Fruit fly (Drosophila melanogaster): ENCODE measurements around the gene His4r.

Gene His4r

dm6 chr3R:14608892-14609692, 16.5 kb upstream of the His4r start, which contains the start of gene CG14853 (continued):
- TF ChIP-seq zf30C (GFP tag; optimal IDR thresholded peaks at IDR 0.05) = no peak
- TF ChIP-seq CG4282 (GFP tag; optimal IDR thresholded peaks at IDR 0.05) = no peak
- TF ChIP-seq CG6654 (GFP tag; optimal IDR thresholded peaks at IDR 0.05) = peak; percentile 1
- peak; percentile 84 for TF ChIP-seq MTF-1 (GFP tag; optimal IDR thresholded peaks at IDR 0.05; ENCODE audit: borderline replicate concordance)
- peak; percentile 74 for TF ChIP-seq CG34376 (GFP tag; optimal IDR thresholded peaks at IDR 0.05)
- peak; percentile 24 for TF ChIP-seq Sry-β (GFP tag; optimal IDR thresholded peaks at IDR 0.05)
- peak; percentile 81; the same call in 1 of the 2 replicates for TF ChIP-seq seq (GFP tag; IDR thresholded peaks at IDR 0.05)
- no peak for TF ChIP-seq ab (GFP tag; optimal IDR thresholded peaks at IDR 0.05)
- TF ChIP-seq CG4820 (GFP tag; optimal IDR thresholded peaks at IDR 0.05) = no peak
- peak; percentile 70 for TF ChIP-seq ttk (GFP tag; IDR thresholded peaks at IDR 0.05)
- peak; percentile 72 for TF ChIP-seq CG1233 (GFP tag; optimal IDR thresholded peaks at IDR 0.05)
- peak; percentile 90 for TF ChIP-seq Xbp1 (GFP tag; optimal IDR thresholded peaks at IDR 0.05)
- peak; percentile 55 for TF ChIP-seq jing (GFP tag; optimal IDR thresholded peaks at IDR 0.05)
- no peak for TF ChIP-seq nom (GFP tag; optimal IDR thresholded peaks at IDR 0.05)
- TF ChIP-seq Nf-YA (GFP tag; IDR thresholded peaks at IDR 0.05) = 0 out of 2 replicates have a peak, but pooled peaks have one; percentile 10
- TF ChIP-seq ERR (GFP tag; optimal IDR thresholded peaks at IDR 0.05) = no peak
- TF ChIP-seq CG18764 (GFP tag; optimal IDR thresholded peaks at IDR 0.05) = peak; percentile 2
- peak; percentile 66 for TF ChIP-seq croc (GFP tag; conservative IDR thresholded peaks at IDR 0.05)
- no peak for TF ChIP-seq ato (GFP tag; IDR thresholded peaks at IDR 0.05; ENCODE audit: partially characterized antibody)
- TF ChIP-seq CG6854 (GFP tag; optimal IDR thresholded peaks at IDR 0.05) = peak; percentile 61
- peak; percentile 29 for TF ChIP-seq gsb-n (tag; optimal IDR thresholded peaks at IDR 0.05)
- peak; percentile 55 for TF ChIP-seq CG10654 (GFP tag; optimal IDR thresholded peaks at IDR 0.05)
- no peak for TF ChIP-seq CG10147 (GFP tag; optimal IDR thresholded peaks at IDR 0.05)
- TF ChIP-seq Drgx (GFP tag; IDR thresholded peaks at IDR 0.05) = no peak; the same call in 1 of the 2 replicates
- TF ChIP-seq ind (GFP tag; optimal IDR thresholded peaks at IDR 0.05) = peak; percentile 62
- TF ChIP-seq CG4854 (GFP tag; optimal IDR thresholded peaks at IDR 0.05) = no peak
- peak in 1 of 2 experiments; percentile 47 for TF ChIP-seq insv (GFP tag; optimal IDR thresholded peaks at IDR 0.05)
- TF ChIP-seq bsh (GFP tag; optimal IDR thresholded peaks at IDR 0.05) = peak in 1 of 2 experiments; percentile 88
- TF ChIP-seq pzg (GFP tag; optimal IDR thresholded peaks at IDR 0.05) = no peak
- peak; percentile 7 for TF ChIP-seq CG16863 (GFP tag; optimal IDR thresholded peaks at IDR 0.05)
- no peak for TF ChIP-seq Tbp (GFP tag; optimal IDR thresholded peaks at IDR 0.05)
- peak; percentile 25 for TF ChIP-seq Fer2 (tag; optimal IDR thresholded peaks at IDR 0.05)
- no peak for TF ChIP-seq CG1832 (GFP tag; optimal IDR thresholded peaks at IDR 0.05)
- peak; percentile 52 for TF ChIP-seq cg (GFP tag; optimal IDR thresholded peaks at IDR 0.05)
- no peak for TF ChIP-seq CG4404 (GFP tag; IDR thresholded peaks at IDR 0.05)
- no peak for TF ChIP-seq CG17802 (tag; optimal IDR thresholded peaks at IDR 0.05)
- TF ChIP-seq CG5180 (GFP tag; optimal IDR thresholded peaks at IDR 0.05) = peak; percentile 58
- TF ChIP-seq mirr (GFP tag; optimal IDR thresholded peaks at IDR 0.05) = peak; percentile 78
- TF ChIP-seq Hr78 (GFP tag; optimal IDR thresholded peaks at IDR 0.05) = no peak
- peak; percentile 49; the same call in 2 of the 3 replicates for TF ChIP-seq CG34422 (GFP tag; IDR thresholded peaks at IDR 0.05)
- TF ChIP-seq zen2 (GFP tag; IDR thresholded peaks at IDR 0.05; ENCODE audit: partially characterized antibody) = no peak
- no peak for TF ChIP-seq usp (GFP tag; optimal IDR thresholded peaks at IDR 0.05)
- peak; percentile 75 for TF ChIP-seq H2.0 (GFP tag; IDR thresholded peaks at IDR 0.05)
- TF ChIP-seq CG6813 (GFP tag; optimal IDR thresholded peaks at IDR 0.05) = peak; percentile 86
- peak; percentile 61 for TF ChIP-seq Rx (GFP tag; IDR thresholded peaks at IDR 0.05)
- peak; percentile 57 for TF ChIP-seq HHEX (GFP tag; optimal IDR thresholded peaks at IDR 0.05)
- TF ChIP-seq D (optimal IDR thresholded peaks at IDR 0.05) = no peak
- TF ChIP-seq D (GFP tag; optimal IDR thresholded peaks at IDR 0.05) = peak; percentile 52
